Worm (Caenorhabditis elegans) whole organism, L1 larva: ENCODE results near the gene R160.5.

Source experiments
- C04F5.9 ChIP-seq: sonication (generic microtip); optimal IDR thresholded peaks from 2 replicates; lab custom pipeline; 2016; ENCODE audit warnings: missing genetic modification characterization, missing compliant biosample characterization
- alr-1 ChIP-seq: fragments of 200-800 bp; sonication (Bioruptor generic); optimal IDR thresholded peaks from 2 replicates; lab custom pipeline; 2018; ENCODE audit warnings: borderline replicate concordance, mild to moderate bottlenecking, missing genetic modification characterization, missing compliant biosample characterization
- aly-2 ChIP-seq: fragments of 150-350 bp; optimal IDR thresholded peaks from 2 replicates; lab custom pipeline; 2014; ENCODE audit warnings: missing biosample characterization, missing genetic modification characterization
- ama-1 ChIP-seq: fragments of 150-350 bp; optimal IDR thresholded peaks from 2 replicates; lab custom pipeline; 2014
- ceh-63 ChIP-seq: fragments of 200-800 bp; sonication (Bioruptor generic); optimal IDR thresholded peaks from 2 replicates; lab custom pipeline; 2018; ENCODE audit warnings: mild to moderate bottlenecking, missing genetic modification characterization, missing compliant biosample characterization
- dpl-1 ChIP-seq, 3 experiments: fragments of 150-350 bp in 2 of 3; sonication (generic microtip) in 1 of 3; optimal IDR thresholded peaks; 2 replicates each; lab custom pipeline; 2014 to 2017; ENCODE audit warnings: missing biosample characterization in 3 of 3, missing genetic modification characterization in 3 of 3, missing genetic modification reagents in 3 of 3
- efl-3 ChIP-seq: fragments of 200-800 bp; sonication (Bioruptor generic); optimal IDR thresholded peaks from 2 replicates; lab custom pipeline; 2018; ENCODE audit warnings: mild to moderate bottlenecking, missing genetic modification characterization, missing compliant biosample characterization
- egl-13 ChIP-seq: sonication (generic microtip); optimal IDR thresholded peaks from 2 replicates; lab custom pipeline; 2016; ENCODE audit warnings: missing genotype, missing genetic modification reagents, missing genetic modification characterization, missing compliant biosample characterization
- ets-5 ChIP-seq: fragments of 200-800 bp; sonication (Bioruptor generic); IDR thresholded peaks from 2 replicates; pipeline ENCODE4 v1.3.6; 2022; ENCODE audit warnings: missing genetic modification characterization, missing compliant biosample characterization
- fkh-10 ChIP-seq: sonication (generic microtip); optimal IDR thresholded peaks from 2 replicates; lab custom pipeline; 2017; ENCODE audit warnings: missing biosample characterization, missing genetic modification reagents, missing genetic modification characterization
- fkh-4 ChIP-seq: sonication (generic microtip); optimal IDR thresholded peaks from 2 replicates; lab custom pipeline; 2016; ENCODE audit warnings: missing compliant biosample characterization, missing genetic modification characterization, borderline replicate concordance
- fos-1 ChIP-seq: fragments of 150-350 bp; optimal IDR thresholded peaks from 2 replicates; lab custom pipeline; 2014; ENCODE audit warnings: missing biosample characterization, missing genetic modification characterization
- grh-1 ChIP-seq: fragments of 200-800 bp; sonication (Bioruptor generic); IDR thresholded peaks from 2 replicates; pipeline ENCODE4 v1.3.6; 2022; ENCODE audit warnings: missing genetic modification reagents, missing genetic modification characterization, missing compliant biosample characterization
- hlh-4 ChIP-seq: sonication (generic microtip); optimal IDR thresholded peaks from 2 replicates; lab custom pipeline; 2016; ENCODE audit warnings: mild to moderate bottlenecking, missing genetic modification characterization, missing compliant biosample characterization
- hpl-2 ChIP-seq: fragments of 150-350 bp; optimal IDR thresholded peaks from 2 replicates; lab custom pipeline; 2014; ENCODE audit warnings: missing biosample characterization, missing genetic modification reagents, missing genetic modification characterization
- irx-1 ChIP-seq: sonication (generic microtip); optimal IDR thresholded peaks from 2 replicates; lab custom pipeline; 2016; ENCODE audit warnings: missing genetic modification characterization, missing compliant biosample characterization
- isw-1 ChIP-seq: fragments of 200-800 bp; sonication (Bioruptor generic); IDR thresholded peaks from 2 replicates; pipeline ENCODE4 v1.3.6; 2022; ENCODE audit warnings: missing genetic modification characterization, missing compliant biosample characterization
- jun-1 ChIP-seq: fragments of 150-350 bp; optimal IDR thresholded peaks from 2 replicates; lab custom pipeline; 2014; ENCODE audit warnings: missing biosample characterization, missing genetic modification reagents, missing genetic modification characterization
- lin-13 ChIP-seq: fragments of 150-350 bp; optimal IDR thresholded peaks from 2 replicates; lab custom pipeline; 2014; ENCODE audit warnings: missing biosample characterization, missing genetic modification reagents, missing genetic modification characterization
- lin-35 ChIP-seq, 2 experiments: fragments of 150-350 bp; optimal IDR thresholded peaks; 2 replicates each; lab custom pipeline; 2014; ENCODE audit warnings: missing biosample characterization in 2 of 2, missing genetic modification characterization in 2 of 2, missing genetic modification reagents in 2 of 2
- lin-39 ChIP-seq: fragments of 150-350 bp; optimal IDR thresholded peaks from 2 replicates; lab custom pipeline; 2014; ENCODE audit warnings: missing biosample characterization, missing genetic modification reagents, missing genetic modification characterization
- mep-1 ChIP-seq: fragments of 150-350 bp; optimal IDR thresholded peaks from 2 replicates; lab custom pipeline; 2014; ENCODE audit warnings: missing biosample characterization, missing genetic modification characterization
- nhr-11 ChIP-seq: fragments of 150-350 bp; optimal IDR thresholded peaks from 2 replicates; lab custom pipeline; 2014; ENCODE audit warnings: missing biosample characterization, missing genetic modification characterization
- nhr-12 ChIP-seq: sonication (generic microtip); optimal IDR thresholded peaks from 2 replicates; lab custom pipeline; 2017; ENCODE audit warnings: missing biosample characterization, missing genetic modification characterization
- nhr-28 ChIP-seq: fragments of 150-350 bp; optimal IDR thresholded peaks from 2 replicates; lab custom pipeline; 2014; ENCODE audit warnings: missing biosample characterization, missing genetic modification characterization
- nhr-47 ChIP-seq: sonication (generic microtip); optimal IDR thresholded peaks from 2 replicates; lab custom pipeline; 2016; ENCODE audit warnings: mild to moderate bottlenecking, missing genetic modification characterization, moderate library complexity, missing compliant biosample characterization
- nhr-71 ChIP-seq: sonication (generic microtip); optimal IDR thresholded peaks from 2 replicates; lab custom pipeline; 2016; ENCODE audit warnings: mild to moderate bottlenecking, missing genetic modification characterization, moderate library complexity, missing compliant biosample characterization
- nhr-76 ChIP-seq: sonication (generic microtip); optimal IDR thresholded peaks from 2 replicates; lab custom pipeline; 2017; ENCODE audit warnings: missing biosample characterization, missing genetic modification characterization
- nhr-90 ChIP-seq: sonication (generic microtip); optimal IDR thresholded peaks from 2 replicates; lab custom pipeline; 2016; ENCODE audit warnings: mild to moderate bottlenecking, missing genetic modification characterization, missing compliant biosample characterization; ENCODE audit not compliant: poor library complexity
- pag-3 ChIP-seq: sonication (generic microtip); optimal IDR thresholded peaks from 2 replicates; lab custom pipeline; 2017; ENCODE audit warnings: missing genetic modification characterization, mild to moderate bottlenecking, missing compliant biosample characterization, antibody characterized with exemption, borderline replicate concordance; ENCODE audit not compliant: insufficient read depth
- pax-3 ChIP-seq: fragments of 200-800 bp; sonication (Bioruptor generic); optimal IDR thresholded peaks from 2 replicates; lab custom pipeline; 2018; ENCODE audit warnings: mild to moderate bottlenecking, missing genetic modification characterization, moderate library complexity, missing compliant biosample characterization
- pqm-1 ChIP-seq: sonication (generic microtip); optimal IDR thresholded peaks from 3 replicates; lab custom pipeline; 2017; ENCODE audit warnings: missing biosample characterization, missing genetic modification characterization
- snpc-4 ChIP-seq: fragments of 150-350 bp; optimal IDR thresholded peaks from 2 replicates; lab custom pipeline; 2014; ENCODE audit warnings: missing biosample characterization, missing genetic modification characterization
- snu-23 ChIP-seq: sonication (generic microtip); optimal IDR thresholded peaks from 2 replicates; lab custom pipeline; 2016; ENCODE audit warnings: missing genetic modification characterization, missing compliant biosample characterization
- sox-4 ChIP-seq: sonication (generic microtip); optimal IDR thresholded peaks from 2 replicates; lab custom pipeline; 2016; ENCODE audit warnings: missing genetic modification characterization, missing compliant biosample characterization
- sptf-1 ChIP-seq: fragments of 150-350 bp; optimal IDR thresholded peaks from 2 replicates; lab custom pipeline; 2014; ENCODE audit warnings: missing biosample characterization, missing genetic modification characterization
- sup-37 ChIP-seq: fragments of 200-800 bp; sonication (Bioruptor generic); optimal IDR thresholded peaks from 2 replicates; lab custom pipeline; 2018; ENCODE audit warnings: mild to moderate bottlenecking, missing genetic modification characterization, missing compliant biosample characterization
- unc-30 ChIP-seq: sonication (generic microtip); optimal IDR thresholded peaks from 2 replicates; lab custom pipeline; 2017; ENCODE audit warnings: missing biosample characterization, missing genetic modification characterization
- unc-86 ChIP-seq: sonication (generic microtip); optimal IDR thresholded peaks from 2 replicates; lab custom pipeline; 2016; ENCODE audit warnings: missing genetic modification characterization, missing compliant biosample characterization
- zag-1 ChIP-seq: fragments of 150-350 bp; optimal IDR thresholded peaks from 2 replicates; lab custom pipeline; 2014; ENCODE audit warnings: missing biosample characterization, missing genetic modification characterization

The R160.5 gene

ce11 chrX:4359030-4359429 is 11.6 kb downstream of the R160.5 start:
- TF ChIP-seq pax-3 (tag; lab: Kevin White, UChicago) (no peak), mep-1 (tag; lab: Kevin White, UChicago) (no peak), lin-13 (GFP tag; lab: Kevin White, UChicago) (no peak), unc-86 (no peak), dpl-1 (GFP tag; optimal IDR thresholded peaks at IDR 0.05; lab: Kevin White, UChicago) (no peak), alr-1 (tag; lab: Kevin White, UChicago) (no peak), jun-1 (tag; lab: Kevin White, UChicago) (no peak), unc-30 (tag; lab: Kevin White, UChicago) (no peak), nhr-71 (tag; lab: Kevin White, UChicago) (no peak), egl-13 (tag; lab: Kevin White, UChicago) (no peak), fkh-4 (tag; lab: Kevin White, UChicago) (no peak), efl-3 (GFP tag; lab: Kevin White, UChicago) (no peak), sox-4 (no peak), grh-1 (GFP tag; lab: Robert Waterston, UW) (no peak)

ce11 chrX:4357467-4357866 is 13.2 kb downstream of the R160.5 start, which contains the start of gene F14H12.6:
TSS of gene F14H12.6 (minus strand) at chrX:4357567.
- no peak for TF ChIP-seq ceh-63 (GFP tag; lab: Kevin White, UChicago)
- no peak for TF ChIP-seq nhr-47 (tag; lab: Kevin White, UChicago)
- no peak for TF ChIP-seq sptf-1 (tag; lab: Kevin White, UChicago)
- no peak for TF ChIP-seq fos-1
- TF ChIP-seq efl-3 (GFP tag; lab: Kevin White, UChicago): no peak
- TF ChIP-seq jun-1 (tag; lab: Kevin White, UChicago): no peak
- TF ChIP-seq pqm-1: no peak
- no peak for TF ChIP-seq pag-3 (tag; lab: Kevin White, UChicago)
- TF ChIP-seq isw-1 (GFP tag; lab: Robert Waterston, UW): no peak
- TF ChIP-seq nhr-11: no peak

DNA sequence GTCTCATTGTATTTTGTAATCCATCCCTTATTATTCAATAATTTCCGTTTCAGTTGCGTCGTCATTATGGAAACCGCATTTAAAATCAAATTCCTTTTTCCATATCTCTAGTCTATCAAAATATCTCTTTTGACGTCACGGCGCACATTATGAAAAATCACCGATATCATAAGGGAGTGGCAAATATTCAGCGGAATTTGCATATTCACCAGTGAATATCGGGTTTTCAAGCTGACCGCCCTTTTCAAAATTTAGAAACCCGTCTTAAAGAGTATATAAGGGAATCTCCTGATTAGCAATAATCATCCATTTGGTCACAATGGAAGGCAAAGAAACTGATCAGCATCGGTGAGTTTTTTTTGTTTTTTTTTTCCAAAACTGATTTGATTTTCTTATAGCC is 17.3 kb downstream of the R160.5 start, which contains the start of gene col-165:
TSS of gene col-165 (plus strand) at position 301 of the 400 bp plus-strand sequence.
- TF ChIP-seq lin-35 (GFP tag; optimal IDR thresholded peaks at IDR 0.05; lab: Kevin White, UChicago) (no peak), nhr-11 (no peak), nhr-76 (tag; lab: Kevin White, UChicago) (no peak), C04F5.9 (tag; lab: Kevin White, UChicago) (no peak), fkh-10 (GFP tag; lab: Kevin White, UChicago) (no peak), aly-2 (no peak), sup-37 (GFP tag; lab: Kevin White, UChicago) (no peak), grh-1 (GFP tag; lab: Robert Waterston, UW) (no peak), hlh-4 (no peak), snu-23 (GFP tag; lab: Kevin White, UChicago) (no peak), pax-3 (tag; lab: Kevin White, UChicago) (no peak), lin-39 (tag; lab: Kevin White, UChicago) (no peak), nhr-28 (tag; lab: Kevin White, UChicago) (no peak), ets-5 (no peak), snpc-4 (tag; lab: Kevin White, UChicago) (no peak), ama-1 (lab: Kevin White, UChicago) (no peak), zag-1 (tag; lab: Kevin White, UChicago) (no peak), irx-1 (no peak)
- TF ChIP-seq, all 84 proteins: peak for 0

DNA sequence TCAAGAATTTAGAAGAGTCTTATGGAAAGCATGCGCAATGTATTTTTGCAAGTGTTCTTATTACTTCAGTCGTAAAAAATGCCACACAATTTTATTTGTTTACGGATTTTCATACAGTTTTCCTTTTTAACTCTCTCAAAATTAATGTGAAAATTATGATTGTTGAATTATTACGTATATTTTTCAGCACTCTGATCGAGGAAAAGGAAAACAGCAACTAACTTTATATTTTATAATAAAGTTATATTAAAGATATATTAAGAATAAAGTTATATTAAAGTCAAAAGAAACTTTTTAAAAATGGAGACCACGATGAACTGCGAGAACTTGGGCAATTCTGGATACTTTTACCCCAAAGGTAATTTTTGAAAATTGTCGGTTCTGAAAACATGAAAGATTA is 20.5 kb downstream of the R160.5 start, which contains the start of gene F14H12.2:
TSS of gene F14H12.2 (plus strand) at position 301 of the 400 bp plus-strand sequence.
- no peak for TF ChIP-seq lin-35 (GFP tag; optimal IDR thresholded peaks at IDR 0.05; lab: Kevin White, UChicago)
- no peak for TF ChIP-seq hpl-2 (GFP tag; lab: Kevin White, UChicago)
- TF ChIP-seq nhr-12 (tag; lab: Kevin White, UChicago): no peak
- no peak for TF ChIP-seq fos-1
- no peak for TF ChIP-seq nhr-11
- no peak for TF ChIP-seq grh-1 (GFP tag; lab: Robert Waterston, UW)
- TF ChIP-seq aly-2: no peak
- no peak for TF ChIP-seq unc-86
- TF ChIP-seq nhr-90 (tag; lab: Kevin White, UChicago): no peak
